Fruit fly (Drosophila melanogaster): ENCODE measurements around the gene superdeath.

superdeath gene

dm6 chr3R:29112398-29113150 lies 25.9 kb upstream of the superdeath start, which contains the start of the genes alpha-Man-Ib and Pdhb (continued):
- no peak for TF ChIP-seq dl (GFP tag; optimal IDR thresholded peaks at IDR 0.05; ENCODE audit: insufficient read depth in 1 of 2, partially characterized antibody in 2 of 2)
- TF ChIP-seq usp (GFP tag; optimal IDR thresholded peaks at IDR 0.05) = no peak
- peak; percentile 77 for TF ChIP-seq h (GFP tag; optimal IDR thresholded peaks at IDR 0.05)
- peak; percentile 76 for TF ChIP-seq sv (GFP tag; optimal IDR thresholded peaks at IDR 0.05)
- no peak for TF ChIP-seq GATAd (GFP tag; optimal IDR thresholded peaks at IDR 0.05)
- no peak for TF ChIP-seq pan (optimal IDR thresholded peaks at IDR 0.05)
- peak; percentile 53 for TF ChIP-seq OdsH (GFP tag; optimal IDR thresholded peaks at IDR 0.05)
- TF ChIP-seq Myc (optimal IDR thresholded peaks at IDR 0.05) = peak; percentile 83
- no peak for TF ChIP-seq brk (GFP tag; optimal IDR thresholded peaks at IDR 0.05)
- TF ChIP-seq Sp1 (GFP tag; optimal IDR thresholded peaks at IDR 0.05) = peak; percentile 72
- TF ChIP-seq dmrt93B (GFP tag; optimal IDR thresholded peaks at IDR 0.05) = no peak

dm6 chr3R:29113392-29113791 lies 25.1 kb upstream of the superdeath start:
- TF ChIP-seq br (GFP tag; optimal IDR thresholded peaks at IDR 0.05) (no peak), dsf (GFP tag; optimal IDR thresholded peaks at IDR 0.05; ENCODE audit: borderline replicate concordance) (no peak), fru (GFP tag; optimal IDR thresholded peaks at IDR 0.05) (no peak), CrebA (GFP tag; optimal IDR thresholded peaks at IDR 0.05; ENCODE audit: borderline replicate concordance) (no peak), tai (GFP tag; optimal IDR thresholded peaks at IDR 0.05) (no peak), Abd-B (GFP tag; optimal IDR thresholded peaks at IDR 0.05) (no peak), Mio (GFP tag; optimal IDR thresholded peaks at IDR 0.05) (no peak), woc (GFP tag; optimal IDR thresholded peaks at IDR 0.05) (no peak), Hr83 (GFP tag; optimal IDR thresholded peaks at IDR 0.05; ENCODE audit: poor library complexity, severe bottlenecking) (no peak)

- TF ChIP-seq fru (GFP tag; optimal IDR thresholded peaks at IDR 0.05) (peak; percentile 37), br (GFP tag; optimal IDR thresholded peaks at IDR 0.05) (peak; percentile 9), foxo (GFP tag; optimal IDR thresholded peaks at IDR 0.05) (peak in 1 of 2 experiments; percentile 21), h (GFP tag; optimal IDR thresholded peaks at IDR 0.05) (peak; percentile 27), Hr83 (GFP tag; optimal IDR thresholded peaks at IDR 0.05; ENCODE audit: poor library complexity, severe bottlenecking) (peak; percentile 1), Dfd (GFP tag; optimal IDR thresholded peaks at IDR 0.05) (no peak), usp (GFP tag; optimal IDR thresholded peaks at IDR 0.05) (no peak)
These were observed 22.2 kb upstream of the superdeath start, which contains the start of gene Atg14 for dm6 chr3R:29116167-29116725. Gene Atg14 (plus strand): TSS chr3R:29116391.

- TF ChIP-seq N (GFP tag; optimal IDR thresholded peaks at IDR 0.05) (no peak), lola (GFP tag; optimal IDR thresholded peaks at IDR 0.05) (no peak), psq (GFP tag; optimal IDR thresholded peaks at IDR 0.05) (peak; percentile 76), Hr83 (GFP tag; optimal IDR thresholded peaks at IDR 0.05; ENCODE audit: poor library complexity, severe bottlenecking) (peak; percentile 96), br (GFP tag; optimal IDR thresholded peaks at IDR 0.05) (peak; percentile 79), tai (GFP tag; optimal IDR thresholded peaks at IDR 0.05) (no peak), dmrt93B (GFP tag; optimal IDR thresholded peaks at IDR 0.05) (peak; percentile 64), OdsH (GFP tag; optimal IDR thresholded peaks at IDR 0.05) (peak; percentile 49), usp (GFP tag; optimal IDR thresholded peaks at IDR 0.05) (no peak), fru (GFP tag; optimal IDR thresholded peaks at IDR 0.05) (peak; percentile 82), Sp1 (GFP tag; optimal IDR thresholded peaks at IDR 0.05) (peak; percentile 61), h (GFP tag; optimal IDR thresholded peaks at IDR 0.05) (peak; percentile 75), GATAd (GFP tag; optimal IDR thresholded peaks at IDR 0.05) (peak; percentile 52), Abd-B (GFP tag; optimal IDR thresholded peaks at IDR 0.05) (no peak), Dif (GFP tag; optimal IDR thresholded peaks at IDR 0.05; ENCODE audit: partially characterized antibody) (peak; percentile 23), Hr78 (GFP tag; optimal IDR thresholded peaks at IDR 0.05) (no peak), sage (GFP tag; optimal IDR thresholded peaks at IDR 0.05) (no peak), rgr (GFP tag; optimal IDR thresholded peaks at IDR 0.05) (peak; percentile 56), sv (GFP tag; optimal IDR thresholded peaks at IDR 0.05) (peak; percentile 85), Jra (GFP tag; optimal IDR thresholded peaks at IDR 0.05) (no peak), CG32264 (GFP tag; optimal IDR thresholded peaks at IDR 0.05) (no peak), Hnf4 (GFP tag; optimal IDR thresholded peaks at IDR 0.05) (no peak), woc (GFP tag; optimal IDR thresholded peaks at IDR 0.05) (peak; percentile 95), dsf (GFP tag; optimal IDR thresholded peaks at IDR 0.05; ENCODE audit: borderline replicate concordance) (no peak), Dfd (GFP tag; optimal IDR thresholded peaks at IDR 0.05) (no peak), Vsx2 (GFP tag; optimal IDR thresholded peaks at IDR 0.05; ENCODE audit: partially characterized antibody) (no peak), Myc (optimal IDR thresholded peaks at IDR 0.05) (peak; percentile 93), Mio (GFP tag; optimal IDR thresholded peaks at IDR 0.05) (no peak), CG9705 (GFP tag; optimal IDR thresholded peaks at IDR 0.05) (peak; percentile 63), foxo (GFP tag; optimal IDR thresholded peaks at IDR 0.05) (peak in 1 of 2 experiments; percentile 85), Rel (GFP tag; optimal IDR thresholded peaks at IDR 0.05) (no peak), Rel (tag; optimal IDR thresholded peaks at IDR 0.05) (peak; percentile 47), jim (GFP tag; optimal IDR thresholded peaks at IDR 0.05) (no peak)
These were observed 15.4 kb upstream of the superdeath start, which contains the start of the genes yem and Ctl2 for dm6 chr3R:29122817-29123611. Gene yem (minus strand): TSS chr3R:29122879. Gene Ctl2 (plus strand): TSS chr3R:29123370.

Data from whole organism, wandering third instar larva.